Worm (Caenorhabditis elegans) whole organism, mixed stage, embryonic: ENCODE data around the gene paa-1.

Experiments
- drap-1 ChIP-seq: fragments of 200-800 bp; sonication (Bioruptor generic); optimal IDR thresholded peaks from 3 replicates; lab custom pipeline; 2018; ENCODE audit warnings: mild to moderate bottlenecking, missing genetic modification characterization, missing compliant biosample characterization
- lin-13 ChIP-seq: fragments of 150-350 bp; optimal IDR thresholded peaks from 2 replicates; lab custom pipeline; 2014; ENCODE audit warnings: missing biosample characterization, missing genetic modification characterization
- nhr-237 ChIP-seq: fragments of 150-350 bp; optimal IDR thresholded peaks from 2 replicates; lab custom pipeline; 2014; ENCODE audit warnings: missing biosample characterization, missing genetic modification characterization
- unc-120 ChIP-seq: sonication (generic microtip); optimal IDR thresholded peaks from 2 replicates; lab custom pipeline; 2017; ENCODE audit warnings: missing genetic modification characterization, missing compliant biosample characterization; ENCODE audit not compliant: poor library complexity, severe bottlenecking
- ztf-11 ChIP-seq: fragments of 150-350 bp; optimal IDR thresholded peaks from 2 replicates; lab custom pipeline; 2014; ENCODE audit warnings: missing biosample characterization, missing genetic modification characterization

DNA sequence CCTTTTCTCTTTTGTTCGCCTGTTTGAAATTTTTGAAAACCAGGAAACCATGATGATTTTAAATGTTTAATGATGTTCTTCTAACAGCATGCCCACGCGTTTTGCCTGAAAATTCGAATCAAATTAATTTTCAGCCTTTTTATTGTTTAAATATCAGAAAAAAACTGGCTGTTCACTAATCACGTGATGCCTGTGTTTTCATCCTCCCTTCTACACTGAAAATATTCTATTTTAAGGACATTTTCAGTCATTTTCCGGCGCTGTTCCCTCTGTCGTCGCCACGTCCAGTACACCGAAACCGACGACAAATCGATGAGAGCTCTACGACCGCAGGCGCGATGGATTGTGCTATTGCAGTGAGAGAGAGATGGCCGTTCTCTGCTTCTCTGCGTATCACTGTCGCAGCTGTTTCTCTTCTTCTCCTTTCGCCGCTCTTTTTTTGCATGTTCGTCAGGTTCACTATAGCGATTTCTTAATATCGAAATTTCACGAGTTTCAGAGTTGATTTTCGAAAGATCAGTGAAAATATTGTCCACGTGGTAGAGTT, 695 bp upstream of the paa-1 start, which contains the start of gene F48E8.8:
- peak; percentile 11 for TF ChIP-seq lin-13 (tag; lab: Kevin White, UChicago)
- TF ChIP-seq drap-1 = no peak
- TF ChIP-seq nhr-237 (tag; lab: Kevin White, UChicago) = no peak
- peak; percentile 70 for TF ChIP-seq unc-120
- no peak for TF ChIP-seq ztf-11 (tag; lab: Kevin White, UChicago)
